Fruit fly (Drosophila melanogaster): ENCODE measurements around the gene Coq2.

DNA sequence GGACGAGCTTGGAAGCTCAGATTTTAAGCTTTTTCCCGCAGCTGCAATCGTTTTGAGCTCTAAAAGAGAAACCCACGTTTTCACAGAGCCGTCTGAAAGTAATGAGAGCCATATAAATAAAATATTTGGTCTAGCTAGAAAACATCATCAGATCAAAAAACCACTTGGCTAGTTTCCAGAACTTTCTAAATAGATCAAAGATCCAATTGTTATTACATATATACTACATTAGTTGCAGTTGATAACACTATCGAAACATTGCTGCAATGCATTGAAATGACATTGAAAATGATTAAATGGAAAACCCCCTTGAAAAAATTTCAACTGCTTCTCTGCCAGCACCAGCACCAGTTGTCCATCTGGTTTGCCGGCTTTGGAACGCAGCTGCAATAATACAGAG is 38.6 kb upstream of the Coq2 start:
- TF ChIP-seq Crg-1 (GFP tag; optimal IDR thresholded peaks at IDR 0.05) (no peak), CG14711 (tag; optimal IDR thresholded peaks at IDR 0.05) (no peak), CG12768 (GFP tag; optimal IDR thresholded peaks at IDR 0.05) (no peak), Clk (GFP tag; optimal IDR thresholded peaks at IDR 0.05) (no peak), bab1 (GFP tag; optimal IDR thresholded peaks at IDR 0.05) (no peak), Hr96 (GFP tag; optimal IDR thresholded peaks at IDR 0.05) (no peak), toe (GFP tag; optimal IDR thresholded peaks at IDR 0.05) (no peak), Mnt (GFP tag; optimal IDR thresholded peaks at IDR 0.05) (no peak), pad (GFP tag; optimal IDR thresholded peaks at IDR 0.05) (no peak), cic (GFP tag; optimal IDR thresholded peaks at IDR 0.05) (no peak), kay (GFP tag; ENCODE audit: borderline replicate concordance) (no peak), tj (GFP tag; optimal IDR thresholded peaks at IDR 0.05) (no peak), ovo (GFP tag; optimal IDR thresholded peaks at IDR 0.05) (no peak)

Measured in whole organism, adult.